Worm (Caenorhabditis elegans) whole organism, L2 larva: Measurements from ENCODE around the gene F58A6.5.

Source experiments
- F13H6.1 ChIP-seq: sonication (generic microtip); optimal IDR thresholded peaks from 2 replicates; lab custom pipeline; 2016; ENCODE audit warnings: missing genetic modification characterization, missing compliant biosample characterization
- R02D3.7 ChIP-seq: fragments of 150-350 bp; optimal IDR thresholded peaks from 2 replicates; lab custom pipeline; 2014; ENCODE audit warnings: missing biosample characterization, missing genetic modification characterization
- Y55F3AM.14 ChIP-seq: fragments of 200-800 bp; sonication (Bioruptor generic); optimal IDR thresholded peaks from 2 replicates; lab custom pipeline; 2018; ENCODE audit warnings: mild to moderate bottlenecking, missing genetic modification characterization, missing compliant biosample characterization
- ZK546.5 ChIP-seq: sonication (generic microtip); optimal IDR thresholded peaks from 2 replicates; lab custom pipeline; 2017; ENCODE audit warnings: missing biosample characterization, missing genetic modification characterization
- alr-1 ChIP-seq: fragments of 150-350 bp; optimal IDR thresholded peaks from 2 replicates; lab custom pipeline; 2014; ENCODE audit warnings: missing biosample characterization, missing genetic modification characterization
- ama-1 ChIP-seq: fragments of 150-350 bp; optimal IDR thresholded peaks from 2 replicates; lab custom pipeline; 2018; ENCODE audit warnings: inconsistent platforms
- blmp-1 ChIP-seq: sonication (generic microtip); optimal IDR thresholded peaks from 2 replicates; lab custom pipeline; 2017; ENCODE audit warnings: missing genetic modification characterization, mild to moderate bottlenecking, missing compliant biosample characterization, antibody characterized with exemption, moderate library complexity; ENCODE audit not compliant: insufficient read depth
- ceh-16 ChIP-seq: fragments of 150-350 bp; optimal IDR thresholded peaks from 2 replicates; lab custom pipeline; 2014; ENCODE audit warnings: missing biosample characterization, missing genetic modification characterization
- ceh-82 ChIP-seq: fragments of 150-350 bp; optimal IDR thresholded peaks from 2 replicates; lab custom pipeline; 2014; ENCODE audit warnings: missing biosample characterization, missing genetic modification characterization
- crh-2 ChIP-seq: sonication (generic microtip); optimal IDR thresholded peaks from 2 replicates; lab custom pipeline; 2017; ENCODE audit warnings: missing biosample characterization, missing genetic modification characterization
- dmd-4 ChIP-seq: sonication (generic microtip); optimal IDR thresholded peaks from 2 replicates; lab custom pipeline; 2017; ENCODE audit warnings: missing biosample characterization, missing genetic modification characterization
- egl-27 ChIP-seq: sonication (generic microtip); optimal IDR thresholded peaks from 3 replicates; lab custom pipeline; 2017; ENCODE audit warnings: missing biosample characterization, missing genetic modification reagents, missing genetic modification characterization
- elt-1 ChIP-seq: fragments of 150-350 bp; optimal IDR thresholded peaks from 2 replicates; lab custom pipeline; 2014; ENCODE audit warnings: missing biosample characterization, missing genetic modification characterization
- fos-1 ChIP-seq: fragments of 150-350 bp; optimal IDR thresholded peaks from 2 replicates; lab custom pipeline; 2014; ENCODE audit warnings: missing biosample characterization, missing genetic modification characterization
- gmeb-1 ChIP-seq: fragments of 150-350 bp; optimal IDR thresholded peaks from 2 replicates; lab custom pipeline; 2014; ENCODE audit warnings: missing biosample characterization, missing genetic modification characterization
- lin-13 ChIP-seq: fragments of 150-350 bp; optimal IDR thresholded peaks from 2 replicates; lab custom pipeline; 2014; ENCODE audit warnings: missing biosample characterization, missing genetic modification reagents, missing genetic modification characterization
- lin-39 ChIP-seq: fragments of 150-350 bp; optimal IDR thresholded peaks from 2 replicates; lab custom pipeline; 2014; ENCODE audit warnings: missing biosample characterization, missing genetic modification reagents, missing genetic modification characterization
- lsy-2 ChIP-seq, 2 experiments: fragments of 150-350 bp in 1 of 2; sonication (generic microtip) in 1 of 2; optimal IDR thresholded peaks; 2 replicates each; lab custom pipeline; 2014 to 2017; ENCODE audit warnings: missing biosample characterization in 2 of 2, missing genetic modification characterization in 2 of 2
- mab-5 ChIP-seq: fragments of 150-350 bp; optimal IDR thresholded peaks from 2 replicates; lab custom pipeline; 2014; ENCODE audit warnings: missing biosample characterization, missing genetic modification characterization
- nhr-11 ChIP-seq: fragments of 150-350 bp; optimal IDR thresholded peaks from 2 replicates; lab custom pipeline; 2014; ENCODE audit warnings: missing biosample characterization, missing genetic modification characterization
- nhr-12 ChIP-seq: fragments of 150-350 bp; optimal IDR thresholded peaks from 2 replicates; lab custom pipeline; 2014; ENCODE audit warnings: missing biosample characterization, missing genetic modification characterization
- nhr-129 ChIP-seq: fragments of 150-350 bp; optimal IDR thresholded peaks from 2 replicates; lab custom pipeline; 2014; ENCODE audit warnings: missing biosample characterization, missing genetic modification characterization
- nhr-21 ChIP-seq: fragments of 150-350 bp; optimal IDR thresholded peaks from 2 replicates; lab custom pipeline; 2014; ENCODE audit warnings: missing biosample characterization, missing genetic modification characterization
- nhr-25 ChIP-seq: fragments of 150-350 bp; sonication (generic microtip); optimal IDR thresholded peaks from 3 replicates; lab custom pipeline; 2014; ENCODE audit warnings: missing biosample characterization, missing genetic modification characterization
- nhr-77 ChIP-seq: fragments of 150-350 bp; optimal IDR thresholded peaks from 2 replicates; lab custom pipeline; 2014; ENCODE audit warnings: missing biosample characterization, missing genetic modification characterization
- peb-1 ChIP-seq: fragments of 150-350 bp; optimal IDR thresholded peaks from 2 replicates; lab custom pipeline; 2014; ENCODE audit warnings: missing biosample characterization, missing genetic modification characterization
- skn-1 ChIP-seq: sonication (generic microtip); optimal IDR thresholded peaks from 2 replicates; lab custom pipeline; 2017; ENCODE audit warnings: missing biosample characterization, missing genetic modification characterization
- sma-9 ChIP-seq, 2 experiments: fragments of 150-350 bp in 1 of 2; sonication (generic microtip) in 1 of 2; optimal IDR thresholded peaks; 2 replicates each; lab custom pipeline; 2014 to 2016; ENCODE audit warnings: missing genetic modification characterization in 2 of 2, mild to moderate bottlenecking in 1 of 2, missing biosample characterization in 1 of 2, missing compliant biosample characterization in 1 of 2, missing genetic modification reagents in 1 of 2, moderate library complexity in 1 of 2
- unc-39 ChIP-seq: fragments of 150-350 bp; optimal IDR thresholded peaks from 2 replicates; lab custom pipeline; 2014; ENCODE audit warnings: missing biosample characterization, missing genetic modification characterization
- unc-62 ChIP-seq: fragments of 150-350 bp; optimal IDR thresholded peaks from 2 replicates; lab custom pipeline; 2014; ENCODE audit warnings: missing biosample characterization, missing genetic modification reagents, missing genetic modification characterization
- zag-1 ChIP-seq: fragments of 150-350 bp; optimal IDR thresholded peaks from 2 replicates; lab custom pipeline; 2014; ENCODE audit warnings: missing biosample characterization, missing genetic modification characterization
- ztf-11 ChIP-seq: sonication (generic microtip); optimal IDR thresholded peaks from 2 replicates; lab custom pipeline; 2017; ENCODE audit warnings: missing biosample characterization, missing genetic modification characterization
- ztf-4 ChIP-seq: fragments of 150-350 bp; optimal IDR thresholded peaks from 2 replicates; lab custom pipeline; 2014; ENCODE audit warnings: missing biosample characterization, missing genetic modification characterization

F58A6.5 gene

DNA sequence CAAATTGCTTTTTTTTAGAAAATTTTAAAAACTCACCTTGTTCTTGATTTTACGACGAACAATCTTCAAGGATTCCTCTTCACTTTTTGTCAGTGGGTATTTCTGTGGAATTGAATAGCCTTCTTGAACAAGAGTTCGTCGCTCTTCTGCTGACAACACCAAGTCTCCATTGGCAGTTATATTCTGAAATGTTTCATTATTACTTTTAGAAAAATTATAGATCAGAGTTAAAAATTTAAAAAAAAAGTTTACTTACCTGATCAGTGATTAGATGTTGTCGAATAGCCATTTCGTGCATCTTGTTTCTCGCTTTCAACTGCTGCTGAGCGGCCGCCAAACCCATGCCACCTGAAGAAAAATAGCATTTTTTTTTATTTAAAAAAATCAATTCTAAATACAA lies 32.0 kb upstream of the F58A6.5 start:
- TF ChIP-seq ama-1 (lab: Kevin White, UChicago) = no peak
- TF ChIP-seq mab-5 (tag; lab: Kevin White, UChicago) = no peak
- TF ChIP-seq lin-39 (tag; lab: Kevin White, UChicago) = no peak
- TF ChIP-seq F13H6.1 = no peak
- no peak for TF ChIP-seq ceh-16 (tag; lab: Kevin White, UChicago)
- TF ChIP-seq nhr-77 = no peak
- TF ChIP-seq peb-1 = no peak
- TF ChIP-seq unc-39 (tag; lab: Kevin White, UChicago) = no peak
- TF ChIP-seq nhr-12 (tag; lab: Kevin White, UChicago) = no peak
- no peak for TF ChIP-seq lin-13 (GFP tag; lab: Kevin White, UChicago)
- no peak for TF ChIP-seq crh-2 (tag; lab: Kevin White, UChicago)
- no peak for TF ChIP-seq nhr-21 (tag; lab: Kevin White, UChicago)
- no peak for TF ChIP-seq dmd-4 (tag; lab: Kevin White, UChicago)
- no peak for TF ChIP-seq Y55F3AM.14 (GFP tag; lab: Kevin White, UChicago)

DNA sequence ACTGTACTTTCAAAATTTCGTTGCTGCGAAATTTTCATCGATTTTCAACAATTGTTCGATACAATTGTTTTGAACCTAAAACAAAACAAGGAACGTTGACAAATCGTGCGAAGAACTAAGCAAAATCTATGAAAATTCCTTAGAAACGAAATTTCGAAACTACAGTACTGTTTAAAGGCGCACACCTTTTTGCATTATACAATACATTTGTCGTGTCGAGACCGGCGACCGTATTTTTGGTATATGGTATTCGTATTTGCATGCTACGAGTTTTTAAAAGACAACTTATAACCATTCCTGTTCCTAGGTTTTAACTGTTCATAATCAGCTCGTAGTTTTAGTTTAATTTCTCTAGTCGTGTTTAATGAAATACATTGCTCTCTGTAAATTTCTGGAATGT lies 30.4 kb upstream of the F58A6.5 start:
- TF ChIP-seq gmeb-1 (tag; lab: Kevin White, UChicago) = no peak
- TF ChIP-seq ceh-16 (tag; lab: Kevin White, UChicago) = no peak
- peak; percentile 23 for TF ChIP-seq ama-1 (lab: Kevin White, UChicago)
- TF ChIP-seq ZK546.5 (tag; lab: Kevin White, UChicago) = no peak

DNA sequence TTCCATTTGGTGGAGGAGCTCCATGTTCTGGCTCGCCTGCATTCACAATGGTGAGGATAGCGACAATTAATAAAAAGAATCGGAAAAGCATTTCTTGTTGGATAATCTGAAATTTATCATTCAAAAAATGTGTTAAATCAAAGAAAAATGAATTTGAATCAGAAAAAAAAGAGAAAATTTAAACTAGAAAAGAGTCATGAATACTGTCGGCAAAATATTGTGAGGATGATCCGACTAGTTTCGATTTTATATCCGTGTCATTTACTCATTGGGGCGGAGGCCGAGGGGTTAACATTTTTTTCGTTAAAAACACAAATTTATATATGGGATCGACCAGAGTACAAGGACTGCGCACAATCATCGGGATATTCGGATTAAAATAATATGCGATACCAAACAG lies 29.7 kb upstream of the F58A6.5 start, which contains the start of gene C27D6.12:
Gene C27D6.12 (minus strand): TSS at position 101 of the 400 bp plus-strand sequence.
- TF ChIP-seq fos-1 (tag; lab: Kevin White, UChicago) = no peak
- TF ChIP-seq gmeb-1 (tag; lab: Kevin White, UChicago) = no peak
- TF ChIP-seq nhr-11 (tag; lab: Kevin White, UChicago) = no peak
- TF ChIP-seq ztf-11 (tag; lab: Kevin White, UChicago) = no peak
- TF ChIP-seq nhr-129 (tag; lab: Kevin White, UChicago) = no peak
- no peak for TF ChIP-seq unc-62 (GFP tag; lab: Kevin White, UChicago)
- no peak for TF ChIP-seq unc-39 (tag; lab: Kevin White, UChicago)
- no peak for TF ChIP-seq nhr-12 (tag; lab: Kevin White, UChicago)
- TF ChIP-seq ZK546.5 (tag; lab: Kevin White, UChicago) = no peak
- TF ChIP-seq, all 48 proteins: peak for 0

DNA sequence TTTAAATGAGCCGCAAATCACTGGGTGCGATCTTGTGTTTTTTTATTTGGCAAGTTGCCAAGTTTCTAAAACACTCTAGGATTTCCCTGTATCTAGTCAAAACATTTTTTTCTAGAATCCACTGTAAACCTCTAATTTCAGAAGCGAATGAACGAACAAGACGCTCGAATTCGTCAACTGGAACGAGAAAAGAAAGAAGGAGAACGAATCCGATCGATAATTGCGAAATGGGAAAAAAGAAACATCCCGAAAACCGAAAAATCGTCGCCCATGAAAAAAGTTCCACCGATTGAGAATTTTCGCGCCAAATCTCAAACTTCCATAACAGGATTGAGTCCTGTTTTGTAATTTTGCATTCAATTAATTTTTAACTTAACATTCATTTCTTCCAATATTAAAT lies 28.7 kb upstream of the F58A6.5 start:
- TF ChIP-seq elt-1 (no peak), fos-1 (tag; lab: Kevin White, UChicago) (no peak), zag-1 (no peak)

DNA sequence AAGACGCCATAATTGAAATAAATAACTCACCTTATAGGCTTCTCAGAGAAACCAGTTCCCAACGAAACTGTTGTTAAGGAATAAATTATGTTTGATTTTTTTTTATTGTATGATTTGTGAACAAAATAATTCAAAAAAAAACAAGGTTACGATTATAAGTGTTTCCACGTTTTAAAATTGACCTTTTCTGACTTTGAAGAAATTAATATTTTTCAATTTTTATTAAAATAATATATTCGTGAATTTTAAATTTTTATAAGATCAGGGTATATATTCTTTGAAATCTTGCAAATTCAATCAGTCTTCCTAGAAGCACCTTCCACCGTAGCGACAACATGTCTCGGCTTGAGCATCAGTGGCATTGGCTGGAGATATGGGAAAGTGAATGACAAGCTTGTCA lies 26.1 kb upstream of the F58A6.5 start, which contains the start of gene C27D6.3:
Gene C27D6.3 (minus strand): TSS at position 101 of the 400 bp plus-strand sequence.
- TF ChIP-seq blmp-1 (tag; lab: Kevin White, UChicago) (no peak), ceh-82 (no peak), ama-1 (lab: Kevin White, UChicago) (no peak), skn-1 (tag; lab: Kevin White, UChicago) (no peak), nhr-12 (tag; lab: Kevin White, UChicago) (no peak), egl-27 (tag; lab: Kevin White, UChicago) (no peak)
- TF ChIP-seq, all 48 proteins: peak for 0

DNA sequence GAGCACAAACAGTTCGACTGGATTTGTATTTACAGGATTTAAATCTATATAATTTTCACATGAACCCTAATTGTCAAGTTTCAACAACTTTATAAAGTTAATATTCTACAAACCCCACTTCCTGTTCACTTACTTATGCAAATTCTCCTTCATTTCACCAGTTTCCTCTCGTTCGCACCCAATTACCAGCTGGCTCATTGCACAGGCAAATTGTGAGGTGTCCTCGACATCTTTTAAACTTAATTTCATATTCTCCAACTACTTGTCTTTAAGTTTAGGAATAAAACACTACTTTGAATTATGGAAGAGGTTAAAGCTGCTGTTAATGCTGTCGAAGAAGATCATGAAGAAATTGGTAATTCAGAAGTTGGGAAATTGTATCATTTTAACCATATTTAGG lies 24.2 kb upstream of the F58A6.5 start, which contains the start of gene C27D6.1:
Gene C27D6.1 (plus strand): TSS at position 301 of the 400 bp plus-strand sequence.
- TF ChIP-seq mab-5 (tag; lab: Kevin White, UChicago) = no peak
- TF ChIP-seq ZK546.5 (tag; lab: Kevin White, UChicago) = no peak
- TF ChIP-seq fos-1 (tag; lab: Kevin White, UChicago) = no peak
- TF ChIP-seq nhr-129 (tag; lab: Kevin White, UChicago) = no peak
- no peak for TF ChIP-seq ama-1 (lab: Kevin White, UChicago)
- TF ChIP-seq crh-2 (tag; lab: Kevin White, UChicago) = no peak
- no peak for TF ChIP-seq elt-1
- no peak for TF ChIP-seq sma-9 (GFP tag; optimal IDR thresholded peaks at IDR 0.05; lab: Kevin White, UChicago)
- TF ChIP-seq sma-9 (tag; optimal IDR thresholded peaks at IDR 0.05; lab: Kevin White, UChicago) = no peak
- TF ChIP-seq lsy-2 (tag; optimal IDR thresholded peaks at IDR 0.05; lab: Kevin White, UChicago) = no peak
- no peak for TF ChIP-seq ztf-4 (tag; lab: Kevin White, UChicago)
- no peak for TF ChIP-seq R02D3.7 (tag; lab: Kevin White, UChicago)
- TF ChIP-seq alr-1 (tag; lab: Kevin White, UChicago) = no peak
- TF ChIP-seq nhr-25 = no peak
- no peak for TF ChIP-seq F13H6.1
- TF ChIP-seq nhr-77 = no peak
- TF ChIP-seq egl-27 (tag; lab: Kevin White, UChicago) = no peak
